Fruit fly (Drosophila melanogaster): ENCODE data around the gene spi.

Gene spi

DNA sequence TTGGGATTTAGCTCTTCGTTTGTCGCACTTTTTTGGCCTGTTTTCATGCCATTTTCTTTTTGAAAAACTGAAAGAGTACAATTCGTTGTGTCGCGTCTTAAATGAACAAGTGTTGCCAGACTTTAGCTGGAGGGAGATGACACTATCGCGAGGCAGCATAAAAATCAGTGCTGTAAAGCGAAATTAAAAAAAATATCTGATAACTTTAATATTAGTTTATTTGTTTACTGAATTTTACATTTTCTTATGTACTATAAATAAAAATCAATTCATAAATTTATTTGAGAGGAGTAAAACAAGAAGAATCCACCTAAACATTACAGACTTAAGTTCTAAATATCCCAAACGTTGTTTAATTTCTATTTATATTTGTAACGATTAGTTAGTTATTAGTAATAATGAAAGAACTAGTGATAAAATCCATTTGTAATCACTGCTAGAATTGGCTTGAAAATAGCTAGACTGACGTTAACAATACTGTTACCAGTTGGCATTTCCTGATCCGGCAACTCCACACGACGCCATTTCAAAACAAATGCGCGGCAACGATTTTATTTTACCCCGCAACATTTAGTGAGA lies at the start of gene spi, which contains the start of gene msb1l (continued):
- TF ChIP-seq CG14710 (tag; optimal IDR thresholded peaks at IDR 0.05): peak; percentile 86
- peak; percentile 33 for TF ChIP-seq CG10209 (GFP tag; optimal IDR thresholded peaks at IDR 0.05)
- no peak for TF ChIP-seq Nf-YA (GFP tag; IDR thresholded peaks at IDR 0.05)
- 0 out of 3 replicates have a peak, but pooled peaks have one; percentile 24 for TF ChIP-seq Doc3 (GFP tag; IDR thresholded peaks at IDR 0.05; ENCODE audit: partially characterized antibody)
- TF ChIP-seq CG16863 (GFP tag; optimal IDR thresholded peaks at IDR 0.05): no peak
- TF ChIP-seq oc (tag; optimal IDR thresholded peaks at IDR 0.05): no peak
- no peak for TF ChIP-seq pros (GFP tag; optimal IDR thresholded peaks at IDR 0.05)
- peak; percentile 22; the same call in 1 of the 2 replicates for TF ChIP-seq CG6689 (GFP tag; IDR thresholded peaks at IDR 0.05)
- TF ChIP-seq wdn (GFP tag; IDR thresholded peaks at IDR 0.05): no peak
- peak; percentile 96 for TF ChIP-seq CG10267 (tag; optimal IDR thresholded peaks at IDR 0.05)
- no peak for TF ChIP-seq Drgx (GFP tag; IDR thresholded peaks at IDR 0.05)
- TF ChIP-seq stc (GFP tag; IDR thresholded peaks at IDR 0.05): no peak
- TF ChIP-seq otp (GFP tag; IDR thresholded peaks at IDR 0.05): 0 out of 3 replicates have a peak, but pooled peaks have one; percentile 5
- TF ChIP-seq CG12071 (GFP tag; optimal IDR thresholded peaks at IDR 0.05): no peak
- TF ChIP-seq gfzf (GFP tag; optimal IDR thresholded peaks at IDR 0.05): peak; percentile 6
- no peak for TF ChIP-seq CG5245 (GFP tag; optimal IDR thresholded peaks at IDR 0.05)
- TF ChIP-seq CG4617 (GFP tag; optimal IDR thresholded peaks at IDR 0.05; ENCODE audit: borderline replicate concordance): peak; percentile 0
- peak; percentile 77 for TF ChIP-seq slbo (GFP tag; IDR thresholded peaks at IDR 0.05)
- TF ChIP-seq Sin3A (optimal IDR thresholded peaks at IDR 0.05): peak; percentile 76
- peak; percentile 62 for TF ChIP-seq grau (tag; optimal IDR thresholded peaks at IDR 0.05)
- peak; percentile 90 for TF ChIP-seq CG3995 (GFP tag; optimal IDR thresholded peaks at IDR 0.05)
- TF ChIP-seq CG33213 (GFP tag; optimal IDR thresholded peaks at IDR 0.05): no peak
- no peak for TF ChIP-seq mirr (GFP tag; optimal IDR thresholded peaks at IDR 0.05)
- TF ChIP-seq B-H1 (GFP tag; IDR thresholded peaks at IDR 0.05): no peak
- TF ChIP-seq Atf6 (GFP tag; IDR thresholded peaks at IDR 0.05): peak; percentile 43; the same call in 1 of the 2 replicates
- peak; percentile 69 for TF ChIP-seq CG30020 (tag; optimal IDR thresholded peaks at IDR 0.05)
- TF ChIP-seq Dip3 (GFP tag; optimal IDR thresholded peaks at IDR 0.05): no peak
- TF ChIP-seq CG11398 (GFP tag; optimal IDR thresholded peaks at IDR 0.05): no peak
- no peak for TF ChIP-seq Ada2b (GFP tag; IDR thresholded peaks at IDR 0.05)
- peak; percentile 62 for TF ChIP-seq sug (tag; optimal IDR thresholded peaks at IDR 0.05)
- peak; percentile 65 for TF ChIP-seq CG9817 (tag; optimal IDR thresholded peaks at IDR 0.05)
- peak; percentile 71 for TF ChIP-seq CG12104 (GFP tag; optimal IDR thresholded peaks at IDR 0.05)
- TF ChIP-seq sens (GFP tag): peak; percentile 82
- TF ChIP-seq Med (GFP tag): peak; percentile 70
- peak; percentile 46 for TF ChIP-seq CG4820 (GFP tag; optimal IDR thresholded peaks at IDR 0.05)
- peak; percentile 76 for TF ChIP-seq Sry-δ (GFP tag; optimal IDR thresholded peaks at IDR 0.05)
- peak; percentile 47; the same call in 1 of the 2 replicates for TF ChIP-seq unc-4 (GFP tag; IDR thresholded peaks at IDR 0.05; ENCODE audit: partially characterized antibody)
- peak; percentile 66 for TF ChIP-seq CG8290 (GFP tag; optimal IDR thresholded peaks at IDR 0.05)
- peak in 1 of 2 experiments; percentile 33 for TF ChIP-seq CG8290 (tag; optimal IDR thresholded peaks at IDR 0.05)
- TF ChIP-seq danr (GFP tag; IDR thresholded peaks at IDR 0.05): 0 out of 2 replicates have a peak, but pooled peaks have one; percentile 31
- peak; percentile 65; the same call in 2 of the 3 replicates for TF ChIP-seq Dbx (GFP tag; IDR thresholded peaks at IDR 0.05)
- TF ChIP-seq D19A (tag; optimal IDR thresholded peaks at IDR 0.05): peak; percentile 37
- no peak for TF ChIP-seq pita (GFP tag; optimal IDR thresholded peaks at IDR 0.05)
- peak; percentile 81 for TF ChIP-seq CoRest (tag; optimal IDR thresholded peaks at IDR 0.05)
- TF ChIP-seq HmgD (GFP tag; optimal IDR thresholded peaks at IDR 0.05): no peak
- TF ChIP-seq CG7357 (GFP tag; IDR thresholded peaks at IDR 0.05): peak; percentile 15; the same call in 1 of the 3 replicates
- TF ChIP-seq CG9727 (GFP tag; optimal IDR thresholded peaks at IDR 0.05): peak; percentile 60
- TF ChIP-seq Gug (GFP tag; IDR thresholded peaks at IDR 0.05): 0 out of 4 replicates have a peak, but pooled peaks have one; percentile 4
- TF ChIP-seq CG10565 (GFP tag; optimal IDR thresholded peaks at IDR 0.05): no peak
- TF ChIP-seq Scr (GFP tag; IDR thresholded peaks at IDR 0.05; ENCODE audit: partially characterized antibody): peak; percentile 63
